Worm (Caenorhabditis elegans): Measurements from ENCODE around the gene Y39A3CL.3.

DNA sequence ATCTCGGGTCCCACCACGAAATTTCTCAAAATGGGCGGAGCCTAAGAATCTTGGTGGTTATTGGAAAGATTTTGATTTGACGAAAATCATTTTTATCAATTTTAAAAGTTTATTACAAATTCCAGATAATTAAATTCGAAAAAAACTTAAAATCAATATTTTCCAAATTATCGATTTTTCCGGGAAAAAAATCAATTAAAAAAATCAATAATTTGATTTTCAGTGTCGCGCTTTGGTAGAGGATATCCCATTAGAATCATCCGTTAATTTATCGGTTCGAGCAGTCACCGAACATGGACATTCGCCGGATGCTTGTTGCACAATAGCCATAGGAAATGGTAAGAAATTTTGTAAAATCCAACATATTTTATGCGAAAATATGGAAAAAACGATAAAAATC lies 15.8 kb downstream of the Y39A3CL.3 start:
- peak; percentile 90 for TF ChIP-seq ceh-28 (tag; optimal IDR thresholded peaks at IDR 0.05)
- no peak for TF ChIP-seq ceh-82 (tag; optimal IDR thresholded peaks at IDR 0.05)
- no peak for TF ChIP-seq spr-1 (tag; optimal IDR thresholded peaks at IDR 0.05)
- no peak for TF ChIP-seq ces-1 (GFP tag; optimal IDR thresholded peaks at IDR 0.05)
- TF ChIP-seq unc-62 (GFP tag; optimal IDR thresholded peaks at IDR 0.05 in 1 of 2), result no peak
- TF ChIP-seq unc-62 (tag; optimal IDR thresholded peaks at IDR 0.05), result no peak
- TF ChIP-seq nhr-10 (tag; optimal IDR thresholded peaks at IDR 0.05), result no peak
- TF ChIP-seq arid-1 (GFP tag; conservative IDR thresholded peaks at IDR 0.05), result no peak
- TF ChIP-seq hmg-1.1 (GFP tag; IDR thresholded peaks at IDR 0.05), result no peak
- peak; percentile 33 for TF ChIP-seq aha-1 (tag)
- no peak for TF ChIP-seq zag-1 (tag; optimal IDR thresholded peaks at IDR 0.05)

All from whole organism, L4 larva.